Fruit fly (Drosophila melanogaster) whole organism, embryonic: Measurements from ENCODE around the gene CG13067.
A peak's percentile ranks its signal among the peaks of the same experiment; 100 is the strongest.

Experiments used
- Atf3 ChIP-seq: fragments of 200-800 bp; sonication (Bioruptor generic); optimal IDR thresholded peaks from 3 replicates; lab custom pipeline; 2016; ENCODE audit warnings: missing biosample characterization, missing genetic modification characterization
- B-H2 ChIP-seq: fragments of 200-800 bp; sonication (Bioruptor generic); optimal IDR thresholded peaks from 2 replicates; lab custom pipeline; 2018; ENCODE audit warnings: missing biosample characterization, mild to moderate bottlenecking, missing genetic modification characterization
- CG10979 ChIP-seq: fragments of 200-800 bp; sonication (Bioruptor generic); optimal IDR thresholded peaks from 2 replicates; lab custom pipeline; 2018; ENCODE audit warnings: missing biosample characterization, mild to moderate bottlenecking, missing genetic modification characterization, moderate library complexity
- CG12071 ChIP-seq: fragments of 200-800 bp; sonication (Bioruptor generic); optimal IDR thresholded peaks from 3 replicates; lab custom pipeline; 2018; ENCODE audit warnings: missing biosample characterization, mild to moderate bottlenecking, missing genetic modification characterization
- CG18764 ChIP-seq: fragments of 200-800 bp; sonication (Bioruptor generic); optimal IDR thresholded peaks from 3 replicates; lab custom pipeline; 2016; ENCODE audit warnings: missing biosample characterization, missing genetic modification characterization
- CG2129 ChIP-seq: fragments of 200-800 bp; sonication (Bioruptor generic); IDR thresholded peaks from 2 replicates; pipeline ENCODE4 v1.3.6; 2022; ENCODE audit warnings: missing biosample characterization, missing genetic modification characterization; ENCODE audit not compliant: partially characterized antibody
- CG30020 ChIP-seq: fragments of 200-800 bp; optimal IDR thresholded peaks from 2 replicates; lab custom pipeline; 2019; ENCODE audit warnings: missing biosample characterization, mild to moderate bottlenecking, missing genetic modification characterization, moderate library complexity
- CG31441 ChIP-seq: fragments of 200-800 bp; sonication (Bioruptor generic); IDR thresholded peaks from 2 replicates; pipeline ENCODE4 v1.3.6; 2022; ENCODE audit warnings: missing biosample characterization, missing genetic modification characterization
- CG32767 ChIP-seq: fragments of 200-800 bp; sonication (Bioruptor generic); IDR thresholded peaks from 2 replicates; pipeline ENCODE4 v1.3.6; 2022; ENCODE audit warnings: missing biosample characterization, missing genetic modification characterization
- CG4424 ChIP-seq: fragments of 200-800 bp; sonication (Bioruptor generic); optimal IDR thresholded peaks from 3 replicates; lab custom pipeline; 2016; ENCODE audit warnings: missing biosample characterization, missing genetic modification characterization
- CG4707 ChIP-seq: fragments of 200-800 bp; sonication (Bioruptor generic); optimal IDR thresholded peaks from 2 replicates; lab custom pipeline; 2018; ENCODE audit warnings: missing biosample characterization, mild to moderate bottlenecking, missing genetic modification characterization, moderate library complexity
- CG4854 ChIP-seq: fragments of 200-800 bp; sonication (Bioruptor generic); optimal IDR thresholded peaks from 2 replicates; lab custom pipeline; 2016; ENCODE audit warnings: missing biosample characterization, missing genetic modification characterization, inconsistent platforms
- CG5245 ChIP-seq: fragments of 200-800 bp; sonication (Bioruptor generic); optimal IDR thresholded peaks from 3 replicates; lab custom pipeline; 2016; ENCODE audit warnings: missing biosample characterization, missing genetic modification characterization
- CG6791 ChIP-seq: fragments of 200-800 bp; sonication (Bioruptor generic); IDR thresholded peaks from 3 replicates; pipeline ENCODE4 v1.3.6; 2022; ENCODE audit warnings: missing biosample characterization, missing genetic modification characterization; ENCODE audit not compliant: partially characterized antibody
- CG7987 ChIP-seq: fragments of 200-800 bp; sonication (Bioruptor generic); optimal IDR thresholded peaks from 2 replicates; lab custom pipeline; 2018; ENCODE audit warnings: missing biosample characterization, mild to moderate bottlenecking, missing genetic modification characterization, moderate library complexity
- CG8089 ChIP-seq: fragments of 200-800 bp; sonication (Bioruptor generic); optimal IDR thresholded peaks from 3 replicates; lab custom pipeline; 2016; ENCODE audit warnings: missing biosample characterization, missing genetic modification characterization
- CG8765 ChIP-seq: fragments of 200-800 bp; sonication (Bioruptor generic); IDR thresholded peaks from 2 replicates; pipeline ENCODE4 v1.3.6; 2022; ENCODE audit warnings: missing biosample characterization, missing genetic modification characterization
- Dll ChIP-seq: fragments of 200-800 bp; sonication (Bioruptor generic); IDR thresholded peaks from 4 replicates; pipeline ENCODE4 v1.3.6; 2022; ENCODE audit warnings: missing biosample characterization, missing genetic modification characterization; ENCODE audit not compliant: partially characterized antibody
- Doc3 ChIP-seq: fragments of 200-800 bp; sonication (Bioruptor generic); IDR thresholded peaks from 3 replicates; pipeline ENCODE4 v1.3.6; 2022; ENCODE audit warnings: missing biosample characterization, missing genetic modification characterization; ENCODE audit not compliant: partially characterized antibody
- Dref ChIP-seq: fragments of 200-800 bp; sonication (Bioruptor generic); IDR thresholded peaks from 2 replicates; pipeline ENCODE4 v1.3.6; 2022; ENCODE audit warnings: missing biosample characterization, missing genetic modification characterization
- Fer2 ChIP-seq: fragments of 200-800 bp; sonication (Bioruptor generic); optimal IDR thresholded peaks from 2 replicates; lab custom pipeline; 2018; ENCODE audit warnings: missing biosample characterization, mild to moderate bottlenecking, missing genetic modification characterization, moderate library complexity
- HLH4C ChIP-seq: fragments of 200-800 bp; sonication (Bioruptor generic); IDR thresholded peaks from 3 replicates; pipeline ENCODE4 v1.3.6; 2022; ENCODE audit warnings: missing biosample characterization, missing genetic modification characterization; ENCODE audit not compliant: partially characterized antibody
- HLH54F ChIP-seq: fragments of 200-800 bp; sonication (Bioruptor generic); optimal IDR thresholded peaks from 3 replicates; lab custom pipeline; 2016; ENCODE audit warnings: missing biosample characterization, missing genetic modification characterization
- Hmr ChIP-seq: fragments of 200-800 bp; sonication (Bioruptor generic); optimal IDR thresholded peaks from 3 replicates; lab custom pipeline; 2017; ENCODE audit warnings: mild to moderate bottlenecking, missing biosample characterization, missing genetic modification reagents, missing genetic modification characterization
- Hr3 ChIP-seq: fragments of 200-800 bp; sonication (Bioruptor generic); optimal IDR thresholded peaks from 3 replicates; lab custom pipeline; 2016; ENCODE audit warnings: missing biosample characterization, missing genetic modification characterization
- MESR4 ChIP-seq: fragments of 200-800 bp; sonication (Bioruptor generic); optimal IDR thresholded peaks from 2 replicates; lab custom pipeline; 2018; ENCODE audit warnings: missing biosample characterization, mild to moderate bottlenecking, missing genetic modification characterization, moderate library complexity
- Max ChIP-seq: fragments of 200-800 bp; sonication (Bioruptor generic); optimal IDR thresholded peaks from 2 replicates; lab custom pipeline; 2016; ENCODE audit warnings: missing biosample characterization, mild to moderate bottlenecking, missing genetic modification characterization
- Nf-YC ChIP-seq: fragments of 200-800 bp; optimal IDR thresholded peaks from 3 replicates; lab custom pipeline; 2019; ENCODE audit warnings: missing biosample characterization, mild to moderate bottlenecking, missing genetic modification characterization, moderate library complexity
- Oaz ChIP-seq: fragments of 200-800 bp; sonication (Bioruptor generic); IDR thresholded peaks from 2 replicates; pipeline ENCODE4 v1.3.6; 2022; ENCODE audit warnings: missing biosample characterization, missing genetic modification characterization
- Ptx1 ChIP-seq: fragments of 200-800 bp; sonication (Bioruptor generic); IDR thresholded peaks from 2 replicates; pipeline ENCODE4 v1.3.6; 2022; ENCODE audit warnings: missing biosample characterization, missing genetic modification characterization
- Scr ChIP-seq: fragments of 200-800 bp; sonication (Bioruptor generic); IDR thresholded peaks from 2 replicates; pipeline ENCODE4 v1.3.6; 2022; ENCODE audit warnings: missing biosample characterization, missing genetic modification characterization; ENCODE audit not compliant: partially characterized antibody
- Spps ChIP-seq: fragments of 200-800 bp; sonication (Bioruptor generic); optimal IDR thresholded peaks from 2 replicates; lab custom pipeline; 2018; ENCODE audit warnings: missing biosample characterization, mild to moderate bottlenecking, missing genetic modification characterization
- ash1 ChIP-seq: fragments of 200-800 bp; sonication (Bioruptor generic); optimal IDR thresholded peaks from 2 replicates; lab custom pipeline; 2018; ENCODE audit warnings: missing biosample characterization, mild to moderate bottlenecking, missing genetic modification characterization
- az2 ChIP-seq: fragments of 200-800 bp; sonication (Bioruptor generic); optimal IDR thresholded peaks from 3 replicates; lab custom pipeline; 2016; ENCODE audit warnings: missing biosample characterization, missing genetic modification characterization
- bbx ChIP-seq: fragments of 200-800 bp; sonication (Bioruptor generic); IDR thresholded peaks from 2 replicates; pipeline ENCODE4 v1.3.6; 2022; ENCODE audit warnings: missing biosample characterization, missing genetic modification characterization; ENCODE audit not compliant: partially characterized antibody
- crol ChIP-seq: fragments of 200-800 bp; sonication (Bioruptor generic); IDR thresholded peaks from 2 replicates; pipeline ENCODE4 v1.3.6; 2022; ENCODE audit warnings: missing biosample characterization, missing genetic modification characterization
- crp ChIP-seq, 2 experiments: fragments of 200-800 bp; sonication (Bioruptor generic); optimal IDR thresholded peaks; 2 replicates in 1 of 2; 3 replicates in 1 of 2; lab custom pipeline; 2017; ENCODE audit warnings: missing biosample characterization in 2 of 2, missing genetic modification characterization in 2 of 2, mild to moderate bottlenecking in 1 of 2, moderate library complexity in 1 of 2
- da ChIP-seq: fragments of 200-800 bp; sonication (Bioruptor generic); optimal IDR thresholded peaks from 2 replicates; lab custom pipeline; 2016; ENCODE audit warnings: missing biosample characterization, missing genetic modification characterization
- disco-r ChIP-seq: fragments of 200-800 bp; sonication (Bioruptor generic); optimal IDR thresholded peaks from 2 replicates; lab custom pipeline; 2016; ENCODE audit warnings: missing biosample characterization, missing genetic modification characterization
- dm ChIP-seq: fragments of 200-800 bp; sonication (Bioruptor generic); optimal IDR thresholded peaks from 3 replicates; lab custom pipeline; 2016; ENCODE audit warnings: missing biosample characterization, missing genetic modification characterization
- ems ChIP-seq: fragments of 200-800 bp; sonication (Bioruptor generic); optimal IDR thresholded peaks from 3 replicates; lab custom pipeline; 2016; ENCODE audit warnings: missing biosample characterization, missing genetic modification characterization
- exex ChIP-seq: fragments of 200-800 bp; sonication (Bioruptor generic); optimal IDR thresholded peaks from 4 replicates; lab custom pipeline; 2018; ENCODE audit warnings: missing biosample characterization, mild to moderate bottlenecking, missing genetic modification characterization, moderate library complexity
- gem ChIP-seq: fragments of 200-800 bp; sonication (Bioruptor generic); optimal IDR thresholded peaks from 2 replicates; lab custom pipeline; 2019; ENCODE audit warnings: missing biosample characterization, mild to moderate bottlenecking, missing genetic modification characterization, moderate library complexity
- grau ChIP-seq: fragments of 200-800 bp; optimal IDR thresholded peaks from 3 replicates; lab custom pipeline; 2019; ENCODE audit warnings: missing biosample characterization, mild to moderate bottlenecking, missing genetic modification characterization, moderate library complexity
- ind ChIP-seq: fragments of 200-800 bp; sonication (Bioruptor generic); optimal IDR thresholded peaks from 3 replicates; lab custom pipeline; 2016; ENCODE audit warnings: missing biosample characterization, missing genetic modification characterization
- repo ChIP-seq: fragments of 200-800 bp; sonication (Bioruptor generic); optimal IDR thresholded peaks from 2 replicates; lab custom pipeline; 2016; ENCODE audit warnings: missing biosample characterization, missing genetic modification characterization
- sug ChIP-seq: fragments of 200-800 bp; optimal IDR thresholded peaks from 2 replicates; lab custom pipeline; 2019; ENCODE audit warnings: missing biosample characterization, mild to moderate bottlenecking, missing genetic modification characterization, moderate library complexity
- tap ChIP-seq: fragments of 200-800 bp; optimal IDR thresholded peaks from 3 replicates; lab custom pipeline; 2019; ENCODE audit warnings: missing biosample characterization, mild to moderate bottlenecking, missing genetic modification characterization, moderate library complexity
- z ChIP-seq: fragments of 200-800 bp; sonication (Bioruptor generic); IDR thresholded peaks from 3 replicates; pipeline ENCODE4 v1.3.6; 2022; ENCODE audit warnings: missing biosample characterization, missing genetic modification characterization
- zen ChIP-seq: fragments of 200-800 bp; sonication (Bioruptor generic); optimal IDR thresholded peaks from 3 replicates; lab custom pipeline; 2018; ENCODE audit warnings: missing biosample characterization, mild to moderate bottlenecking, missing genetic modification characterization, moderate library complexity

Gene CG13067

DNA sequence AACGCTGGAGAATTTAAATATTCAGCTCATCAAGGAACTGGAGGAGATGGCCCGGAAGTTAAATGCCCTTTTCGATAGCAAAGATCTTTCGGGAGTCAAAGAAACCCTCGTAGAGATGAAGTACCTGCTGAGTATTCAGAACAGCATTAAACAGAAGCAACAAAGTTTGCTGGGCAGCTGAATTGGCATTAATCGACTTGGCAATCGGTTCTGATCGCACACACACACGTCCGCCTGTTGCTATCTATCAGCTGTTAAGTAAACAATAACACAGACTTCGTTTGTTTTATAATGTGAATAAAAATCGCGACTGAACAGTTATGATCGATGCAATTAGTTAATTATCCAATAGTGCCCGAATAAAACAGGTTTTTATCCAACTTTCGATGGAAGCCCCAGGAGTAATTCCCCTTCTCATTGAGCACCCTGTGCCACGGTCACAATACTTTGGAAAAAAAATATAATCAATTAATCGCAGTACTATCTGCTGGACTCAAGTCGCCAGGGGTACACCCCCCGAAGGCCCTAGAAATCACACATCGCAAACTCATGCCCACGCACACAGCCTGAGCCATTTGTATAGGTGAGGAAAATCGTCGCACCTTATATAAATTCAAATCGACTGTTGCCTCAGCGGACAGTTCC lies 37.1 kb upstream of the CG13067 start (continued):
- TF ChIP-seq az2 (GFP tag; lab: Kevin White, UChicago) (no peak), HLH4C (GFP tag; lab: Robert Waterston, UW) (no peak), crol (GFP tag; lab: Robert Waterston, UW) (no peak), CG8765 (GFP tag; lab: Robert Waterston, UW) (no peak), zen (tag; lab: Kevin White, UChicago) (no peak), CG4424 (GFP tag; lab: Kevin White, UChicago) (no peak), dm (GFP tag; lab: Kevin White, UChicago) (no peak), CG5245 (GFP tag; lab: Kevin White, UChicago) (no peak), MESR4 (GFP tag; lab: Kevin White, UChicago) (no peak), Dref (peak; percentile 50), CG31441 (no peak), ems (GFP tag; lab: Kevin White, UChicago) (no peak), CG30020 (tag; lab: Kevin White, UChicago) (no peak), crp (GFP tag; optimal IDR thresholded peaks at IDR 0.05; lab: Kevin White, UChicago) (peak in 1 of 2 experiments; percentile 57), CG4854 (no peak), Dll (GFP tag; lab: Robert Waterston, UW) (0 out of 4 replicates have a peak, but pooled peaks have one; percentile 12), da (no peak), Fer2 (tag; lab: Kevin White, UChicago) (no peak), CG6791 (GFP tag; lab: Robert Waterston, UW) (no peak), Hr3 (GFP tag; lab: Kevin White, UChicago) (no peak), CG32767 (no peak), Spps (tag; lab: Kevin White, UChicago) (no peak), ash1 (GFP tag; lab: Kevin White, UChicago) (no peak), CG4707 (GFP tag; lab: Kevin White, UChicago) (no peak), Oaz (no peak), bbx (GFP tag; lab: Robert Waterston, UW) (no peak), exex (tag; lab: Kevin White, UChicago) (peak; percentile 48), z (no peak), CG12071 (no peak), tap (tag; lab: Kevin White, UChicago) (no peak), CG7987 (GFP tag; lab: Kevin White, UChicago) (no peak), disco-r (GFP tag; lab: Kevin White, UChicago) (no peak), Ptx1 (GFP tag; lab: Robert Waterston, UW) (no peak), ind (GFP tag; lab: Kevin White, UChicago) (no peak), Max (GFP tag; lab: Kevin White, UChicago) (no peak), CG10979 (tag; lab: Kevin White, UChicago) (no peak), CG2129 (GFP tag; lab: Robert Waterston, UW) (no peak), sug (tag; lab: Kevin White, UChicago) (peak; percentile 53), Scr (GFP tag; lab: Robert Waterston, UW) (no peak), Atf3 (GFP tag; lab: Kevin White, UChicago) (no peak), HLH54F (GFP tag; lab: Kevin White, UChicago) (no peak), Nf-YC (tag; lab: Kevin White, UChicago) (no peak), Doc3 (GFP tag; lab: Robert Waterston, UW) (no peak), B-H2 (GFP tag; lab: Kevin White, UChicago) (no peak), CG8089 (GFP tag; lab: Kevin White, UChicago) (no peak), repo (no peak), Hmr (GFP tag; lab: Kevin White, UChicago) (no peak), gem (no peak), CG18764 (GFP tag; lab: Kevin White, UChicago) (no peak), grau (tag; lab: Kevin White, UChicago) (no peak)
